Worm (Caenorhabditis elegans) whole organism, L3 larva: ENCODE results near the gene dsl-5.

Experiments
- ZK546.5 ChIP-seq: sonication (generic microtip); optimal IDR thresholded peaks from 2 replicates; lab custom pipeline; 2017; ENCODE audit warnings: missing biosample characterization, missing genetic modification characterization
- ama-1 ChIP-seq: fragments of 150-350 bp; optimal IDR thresholded peaks from 2 replicates; lab custom pipeline; 2018
- ceh-28 ChIP-seq: fragments of 150-350 bp; optimal IDR thresholded peaks from 2 replicates; lab custom pipeline; 2014; ENCODE audit warnings: missing biosample characterization, missing genetic modification reagents, missing genetic modification characterization
- fkh-10 ChIP-seq: sonication (generic microtip); optimal IDR thresholded peaks from 2 replicates; lab custom pipeline; 2017; ENCODE audit warnings: missing biosample characterization, missing genetic modification reagents, missing genetic modification characterization
- jun-1 ChIP-seq: fragments of 150-350 bp; optimal IDR thresholded peaks from 2 replicates; lab custom pipeline; 2014; ENCODE audit warnings: missing biosample characterization, missing genetic modification reagents, missing genetic modification characterization
- nfya-1 ChIP-seq: sonication (generic microtip); optimal IDR thresholded peaks from 2 replicates; lab custom pipeline; 2017; ENCODE audit warnings: missing genetic modification characterization, mild to moderate bottlenecking, missing compliant biosample characterization, antibody characterized with exemption, moderate library complexity; ENCODE audit not compliant: insufficient read depth
- nhr-12 ChIP-seq: fragments of 150-350 bp; optimal IDR thresholded peaks from 2 replicates; lab custom pipeline; 2014; ENCODE audit warnings: missing biosample characterization, missing genetic modification characterization
- nhr-43 ChIP-seq: sonication (generic microtip); optimal IDR thresholded peaks from 2 replicates; lab custom pipeline; 2016; ENCODE audit warnings: mild to moderate bottlenecking, missing genetic modification characterization, missing compliant biosample characterization; ENCODE audit not compliant: poor library complexity, severe bottlenecking

DNA sequence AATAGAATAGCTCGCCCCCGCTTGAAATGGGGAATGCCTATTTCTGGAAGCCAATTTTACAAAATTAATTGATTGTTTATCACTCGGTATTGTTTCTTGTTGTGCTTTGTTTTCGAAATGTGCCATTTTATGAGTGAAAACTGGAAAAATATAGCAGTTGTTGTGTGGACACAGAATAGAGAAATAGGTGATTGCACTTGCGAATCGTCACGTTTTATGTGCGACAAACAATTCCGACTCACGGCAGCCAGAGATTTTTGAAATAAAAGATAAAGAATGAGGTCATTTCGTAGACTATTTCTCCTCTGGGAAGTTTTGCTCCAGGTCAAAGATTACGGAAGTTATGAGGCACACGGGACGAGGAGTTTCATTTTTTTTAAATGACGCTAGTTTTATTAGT lies 26.1 kb upstream of the dsl-5 start:
- TF ChIP-seq ZK546.5 (tag; lab: Kevin White, UChicago) (no peak), nhr-12 (tag; lab: Kevin White, UChicago) (no peak), nfya-1 (tag; lab: Kevin White, UChicago) (no peak), fkh-10 (GFP tag; lab: Kevin White, UChicago) (no peak), jun-1 (tag; lab: Kevin White, UChicago) (no peak), ceh-28 (tag; lab: Kevin White, UChicago) (no peak), nhr-43 (tag; lab: Kevin White, UChicago) (no peak), ama-1 (lab: Kevin White, UChicago) (no peak)
